Fruit fly (Drosophila melanogaster): Measurements from ENCODE around the gene Or65c.

- TF ChIP-seq CG8478 (optimal IDR thresholded peaks at IDR 0.05) = no peak
- no peak for TF ChIP-seq CTCF (optimal IDR thresholded peaks at IDR 0.05)
Observed at dm6 chr3L:6369638-6370195, 42.3 kb downstream of the Or65c start.
